Fruit fly (Drosophila melanogaster) whole organism, prepupa: ENCODE results near the gene CheB38a.
A peak's percentile ranks its signal among the peaks of the same experiment; 100 is the strongest.

Experiments
- CG34406 ChIP-seq: fragments of 200-800 bp; sonication (Bioruptor generic); optimal IDR thresholded peaks from 3 replicates; lab custom pipeline; 2016; ENCODE audit warnings: missing biosample characterization, missing genetic modification characterization
- CG8319 ChIP-seq: fragments of 200-800 bp; sonication (Bioruptor generic); optimal IDR thresholded peaks from 3 replicates; lab custom pipeline; 2016; ENCODE audit warnings: missing biosample characterization, missing genetic modification characterization
- Lpt ChIP-seq: fragments of 200-800 bp; sonication (Bioruptor generic); optimal IDR thresholded peaks from 3 replicates; lab custom pipeline; 2016; ENCODE audit warnings: missing biosample characterization, missing genetic modification characterization
- Smox ChIP-seq: fragments of 200-800 bp; sonication (Bioruptor generic); optimal IDR thresholded peaks from 3 replicates; lab custom pipeline; 2016; ENCODE audit warnings: missing biosample characterization, missing genetic modification characterization
- vri ChIP-seq: fragments of 200-800 bp; sonication (Bioruptor generic); optimal IDR thresholded peaks from 3 replicates; lab custom pipeline; 2016; ENCODE audit warnings: missing biosample characterization, mild to moderate bottlenecking, missing genetic modification characterization

dm6 chr2L:20807617-20808509 lies 10.5 kb downstream of the CheB38a start:
- TF ChIP-seq CG34406 (peak; percentile 49), Smox (GFP tag; lab: Kevin White, UChicago) (no peak), Lpt (GFP tag; lab: Kevin White, UChicago) (no peak), vri (GFP tag; lab: Kevin White, UChicago) (peak; percentile 30), CG8319 (GFP tag; lab: Kevin White, UChicago) (no peak)
